Fruit fly (Drosophila melanogaster) whole organism, pupa: Measurements from ENCODE around the gene Swt1.

Source experiments
- CG12605 ChIP-seq: fragments of 200-800 bp; sonication (Bioruptor generic); IDR thresholded peaks from 2 replicates; pipeline ENCODE4 v1.3.6; 2022; ENCODE audit warnings: missing biosample characterization, missing genetic modification characterization
- CG13204 ChIP-seq: fragments of 200-800 bp; sonication (Bioruptor generic); optimal IDR thresholded peaks from 2 replicates; lab custom pipeline; 2018; ENCODE audit warnings: missing biosample characterization, mild to moderate bottlenecking, missing genetic modification characterization, moderate library complexity
- CG14655 ChIP-seq: fragments of 200-800 bp; sonication (Bioruptor generic); optimal IDR thresholded peaks from 3 replicates; lab custom pipeline; 2017; ENCODE audit warnings: mild to moderate bottlenecking, missing biosample characterization, missing genetic modification reagents, missing genetic modification characterization
- CG15710 ChIP-seq: fragments of 200-800 bp; sonication (Bioruptor generic); optimal IDR thresholded peaks from 2 replicates; lab custom pipeline; 2018; ENCODE audit warnings: missing biosample characterization, mild to moderate bottlenecking, missing genetic modification characterization, moderate library complexity
- CG34367 ChIP-seq: fragments of 200-800 bp; sonication (Bioruptor generic); optimal IDR thresholded peaks from 2 replicates; lab custom pipeline; 2018; ENCODE audit warnings: missing biosample characterization, mild to moderate bottlenecking, missing genetic modification characterization
- CG8301 ChIP-seq: fragments of 200-800 bp; sonication (Bioruptor generic); optimal IDR thresholded peaks from 2 replicates; lab custom pipeline; 2018; ENCODE audit warnings: missing biosample characterization, mild to moderate bottlenecking, missing genetic modification characterization
- CG9948 ChIP-seq: fragments of 200-800 bp; sonication (Bioruptor generic); optimal IDR thresholded peaks from 2 replicates; lab custom pipeline; 2018; ENCODE audit warnings: missing biosample characterization, mild to moderate bottlenecking, missing genetic modification characterization, moderate library complexity
- D1 ChIP-seq: fragments of 200-800 bp; sonication (Bioruptor generic); optimal IDR thresholded peaks from 2 replicates; lab custom pipeline; 2018; ENCODE audit warnings: missing biosample characterization, mild to moderate bottlenecking, missing genetic modification characterization, moderate library complexity
- EcR ChIP-seq: fragments of 200-800 bp; sonication (Bioruptor generic); optimal IDR thresholded peaks from 3 replicates; lab custom pipeline; 2019; ENCODE audit warnings: missing biosample characterization, missing genetic modification characterization, mild to moderate bottlenecking, moderate library complexity, missing genetic modification reagents
- Pif1B ChIP-seq: fragments of 200-800 bp; sonication (Bioruptor generic); optimal IDR thresholded peaks from 3 replicates; lab custom pipeline; 2016; ENCODE audit warnings: missing biosample characterization, missing genetic modification characterization
- Snoo ChIP-seq: fragments of 200-800 bp; sonication (Bioruptor generic); optimal IDR thresholded peaks from 3 replicates; lab custom pipeline; 2017; ENCODE audit warnings: missing biosample characterization, mild to moderate bottlenecking, missing genetic modification characterization, inconsistent platforms
- fd96Ca ChIP-seq: fragments of 200-800 bp; sonication (Bioruptor generic); IDR thresholded peaks from 3 replicates; pipeline ENCODE4 v1.3.6; 2022; ENCODE audit warnings: missing biosample characterization, missing genetic modification characterization
- rn ChIP-seq: fragments of 200-800 bp; sonication (Bioruptor generic); IDR thresholded peaks from 2 replicates; pipeline ENCODE4 v1.3.6; 2022; ENCODE audit warnings: missing biosample characterization, missing genetic modification characterization

dm6 chrX:18118519-18118918 is 28.2 kb upstream of the Swt1 start:
- TF ChIP-seq Snoo (tag; lab: Kevin White, UChicago), result no peak
- TF ChIP-seq CG15710 (tag; lab: Kevin White, UChicago), result no peak
- TF ChIP-seq rn (GFP tag; lab: Robert Waterston, UW), result no peak
- TF ChIP-seq CG13204, result no peak
- no peak for TF ChIP-seq D1 (tag; lab: Kevin White, UChicago)
- no peak for TF ChIP-seq CG34367 (tag; lab: Kevin White, UChicago)
- TF ChIP-seq Pif1B (GFP tag; lab: Kevin White, UChicago), result no peak
- no peak for TF ChIP-seq CG14655 (GFP tag; lab: Kevin White, UChicago)
- no peak for TF ChIP-seq EcR (GFP tag; lab: Kevin White, UChicago)
- TF ChIP-seq CG9948 (tag; lab: Kevin White, UChicago), result no peak
- TF ChIP-seq CG12605, result no peak
- TF ChIP-seq fd96Ca (GFP tag; lab: Robert Waterston, UW), result no peak
- TF ChIP-seq CG8301 (tag; lab: Kevin White, UChicago), result no peak
